Worm (Caenorhabditis elegans): ENCODE data around the gene cest-1.1.

- TF ChIP-seq ceh-20 (GFP tag; IDR thresholded peaks at IDR 0.05), result no peak
- TF ChIP-seq lin-39 (tag; optimal IDR thresholded peaks at IDR 0.05), result no peak
- no peak for TF ChIP-seq ztf-7 (tag; optimal IDR thresholded peaks at IDR 0.05)
- no peak for TF ChIP-seq ZK546.5 (tag; optimal IDR thresholded peaks at IDR 0.05)
- TF ChIP-seq nhr-11 (tag; optimal IDR thresholded peaks at IDR 0.05), result no peak
- no peak for TF ChIP-seq mdl-1 (tag; optimal IDR thresholded peaks at IDR 0.05)
- TF ChIP-seq skn-1 (tag; optimal IDR thresholded peaks at IDR 0.05), result no peak
- no peak for TF ChIP-seq nhr-237 (tag; optimal IDR thresholded peaks at IDR 0.05)
- no peak for TF ChIP-seq nhr-28 (tag; optimal IDR thresholded peaks at IDR 0.05)
Observed at ce11 chrV:14156468-14156867, 10.1 kb downstream of the cest-1.1 start, which contains the start of gene AH10.2.
